Worm (Caenorhabditis elegans) whole organism, mixed stage, embryonic: ENCODE results near the gene H14N18.2.

Experiments used
- M03D4.4 ChIP-seq: sonication (generic microtip); optimal IDR thresholded peaks from 2 replicates; lab custom pipeline; 2017; ENCODE audit warnings: mild to moderate bottlenecking, missing genetic modification characterization, missing compliant biosample characterization
- bed-3 ChIP-seq: fragments of 200-800 bp; sonication (Bioruptor generic); optimal IDR thresholded peaks from 3 replicates; lab custom pipeline; 2018; ENCODE audit warnings: mild to moderate bottlenecking, missing genetic modification characterization, moderate library complexity, missing compliant biosample characterization
- blmp-1 ChIP-seq: fragments of 150-350 bp; optimal IDR thresholded peaks from 2 replicates; lab custom pipeline; 2014; ENCODE audit warnings: missing biosample characterization, missing genetic modification characterization
- ceh-39 ChIP-seq: fragments of 150-350 bp; optimal IDR thresholded peaks from 2 replicates; lab custom pipeline; 2014; ENCODE audit warnings: missing biosample characterization, missing genetic modification characterization
- ceh-43 ChIP-seq: fragments of 200-800 bp; sonication (Bioruptor generic); optimal IDR thresholded peaks from 2 replicates; lab custom pipeline; 2018; ENCODE audit warnings: mild to moderate bottlenecking, missing genetic modification characterization, moderate library complexity, missing compliant biosample characterization
- ces-1 ChIP-seq: fragments of 150-350 bp; optimal IDR thresholded peaks from 2 replicates; lab custom pipeline; 2014; ENCODE audit warnings: missing biosample characterization, missing genetic modification reagents, missing genetic modification characterization
- cnd-1 ChIP-seq: fragments of 200-800 bp; sonication (Bioruptor generic); optimal IDR thresholded peaks from 2 replicates; lab custom pipeline; 2018; ENCODE audit warnings: mild to moderate bottlenecking, missing genetic modification characterization, missing compliant biosample characterization
- drap-1 ChIP-seq: fragments of 200-800 bp; sonication (Bioruptor generic); optimal IDR thresholded peaks from 3 replicates; lab custom pipeline; 2018; ENCODE audit warnings: mild to moderate bottlenecking, missing genetic modification characterization, missing compliant biosample characterization
- elt-1 ChIP-seq: sonication (generic microtip); optimal IDR thresholded peaks from 2 replicates; lab custom pipeline; 2017; ENCODE audit warnings: missing genetic modification characterization, mild to moderate bottlenecking, missing compliant biosample characterization, antibody characterized with exemption, moderate library complexity, borderline replicate concordance; ENCODE audit not compliant: insufficient read depth
- elt-3 ChIP-seq: fragments of 150-350 bp; optimal IDR thresholded peaks from 2 replicates; lab custom pipeline; 2014; ENCODE audit warnings: missing biosample characterization, missing genetic modification characterization
- ham-2 ChIP-seq: fragments of 200-800 bp; sonication (Bioruptor generic); optimal IDR thresholded peaks from 2 replicates; lab custom pipeline; 2018; ENCODE audit warnings: mild to moderate bottlenecking, missing genetic modification characterization, missing compliant biosample characterization
- hlh-1 ChIP-seq: fragments of 150-350 bp; optimal IDR thresholded peaks from 2 replicates; lab custom pipeline; 2014; ENCODE audit warnings: missing biosample characterization, missing genetic modification reagents, missing genetic modification characterization
- lin-13 ChIP-seq: fragments of 150-350 bp; optimal IDR thresholded peaks from 2 replicates; lab custom pipeline; 2014; ENCODE audit warnings: missing biosample characterization, missing genetic modification characterization
- lin-32 ChIP-seq: fragments of 200-800 bp; sonication (Bioruptor generic); optimal IDR thresholded peaks from 2 replicates; lab custom pipeline; 2018; ENCODE audit warnings: mild to moderate bottlenecking, missing genetic modification characterization, missing compliant biosample characterization
- lsy-2 ChIP-seq: fragments of 150-350 bp; optimal IDR thresholded peaks from 2 replicates; lab custom pipeline; 2014; ENCODE audit warnings: missing biosample characterization, missing genetic modification characterization
- mab-5 ChIP-seq: fragments of 150-350 bp; optimal IDR thresholded peaks from 2 replicates; lab custom pipeline; 2014; ENCODE audit warnings: missing biosample characterization, missing genetic modification characterization
- mls-2 ChIP-seq: sonication (generic microtip); optimal IDR thresholded peaks from 2 replicates; lab custom pipeline; 2016; ENCODE audit warnings: mild to moderate bottlenecking, missing genetic modification characterization, moderate library complexity, missing compliant biosample characterization
- nhr-12 ChIP-seq: fragments of 150-350 bp; optimal IDR thresholded peaks from 2 replicates; lab custom pipeline; 2014; ENCODE audit warnings: missing biosample characterization, missing genetic modification characterization
- nhr-2 ChIP-seq: fragments of 150-350 bp; optimal IDR thresholded peaks from 2 replicates; lab custom pipeline; 2014; ENCODE audit warnings: missing biosample characterization, missing genetic modification characterization
- nhr-237 ChIP-seq: fragments of 150-350 bp; optimal IDR thresholded peaks from 2 replicates; lab custom pipeline; 2014; ENCODE audit warnings: missing biosample characterization, missing genetic modification characterization
- nhr-28 ChIP-seq: fragments of 150-350 bp; optimal IDR thresholded peaks from 2 replicates; lab custom pipeline; 2014; ENCODE audit warnings: missing biosample characterization, missing genetic modification characterization
- nhr-76 ChIP-seq: sonication (generic microtip); optimal IDR thresholded peaks from 2 replicates; lab custom pipeline; 2017; ENCODE audit warnings: missing biosample characterization, missing genetic modification characterization
- pha-4 ChIP-seq: fragments of 150-350 bp; optimal IDR thresholded peaks from 2 replicates; lab custom pipeline; 2018; ENCODE audit warnings: missing biosample characterization, missing genetic modification reagents, missing genetic modification characterization
- sptf-1 ChIP-seq: sonication (generic microtip); optimal IDR thresholded peaks from 2 replicates; lab custom pipeline; 2017; ENCODE audit warnings: mild to moderate bottlenecking, missing genetic modification characterization, moderate library complexity, missing compliant biosample characterization
- tbx-8 ChIP-seq: fragments of 200-800 bp; sonication (Bioruptor generic); optimal IDR thresholded peaks from 2 replicates; lab custom pipeline; 2018; ENCODE audit warnings: mild to moderate bottlenecking, missing genetic modification characterization, moderate library complexity, missing compliant biosample characterization
- unc-120 ChIP-seq: sonication (generic microtip); optimal IDR thresholded peaks from 2 replicates; lab custom pipeline; 2017; ENCODE audit warnings: missing genetic modification characterization, missing compliant biosample characterization; ENCODE audit not compliant: poor library complexity, severe bottlenecking
- unc-39 ChIP-seq: fragments of 150-350 bp; optimal IDR thresholded peaks from 2 replicates; lab custom pipeline; 2014; ENCODE audit warnings: missing biosample characterization, missing genetic modification characterization
- unc-62 ChIP-seq: fragments of 150-350 bp; optimal IDR thresholded peaks from 2 replicates; lab custom pipeline; 2014; ENCODE audit warnings: missing biosample characterization, missing genetic modification reagents, missing genetic modification characterization

H14N18.2 gene

ce11 chrV:8936184-8936589 lies 3.8 kb downstream of the H14N18.2 start, which contains the start of gene unc-23:
TSS of gene unc-23 (plus strand) at chrV:8936359.
- peak; percentile 14 for TF ChIP-seq blmp-1
- TF ChIP-seq unc-62 (GFP tag; lab: Kevin White, UChicago) = peak; percentile 59
- no peak for TF ChIP-seq nhr-12
- TF ChIP-seq elt-1 = peak; percentile 49
- TF ChIP-seq sptf-1 (tag; lab: Kevin White, UChicago) = peak; percentile 35
- peak; percentile 17 for TF ChIP-seq nhr-237 (tag; lab: Kevin White, UChicago)
- peak; percentile 64 for TF ChIP-seq unc-120 (tag; lab: Kevin White, UChicago)
- TF ChIP-seq pha-4 (tag; lab: Kevin White, UChicago) = peak; percentile 21
- TF ChIP-seq cnd-1 (tag; lab: Kevin White, UChicago) = no peak
- TF ChIP-seq mls-2 (tag; lab: Kevin White, UChicago) = no peak
- peak; percentile 77 for TF ChIP-seq ham-2

DNA sequence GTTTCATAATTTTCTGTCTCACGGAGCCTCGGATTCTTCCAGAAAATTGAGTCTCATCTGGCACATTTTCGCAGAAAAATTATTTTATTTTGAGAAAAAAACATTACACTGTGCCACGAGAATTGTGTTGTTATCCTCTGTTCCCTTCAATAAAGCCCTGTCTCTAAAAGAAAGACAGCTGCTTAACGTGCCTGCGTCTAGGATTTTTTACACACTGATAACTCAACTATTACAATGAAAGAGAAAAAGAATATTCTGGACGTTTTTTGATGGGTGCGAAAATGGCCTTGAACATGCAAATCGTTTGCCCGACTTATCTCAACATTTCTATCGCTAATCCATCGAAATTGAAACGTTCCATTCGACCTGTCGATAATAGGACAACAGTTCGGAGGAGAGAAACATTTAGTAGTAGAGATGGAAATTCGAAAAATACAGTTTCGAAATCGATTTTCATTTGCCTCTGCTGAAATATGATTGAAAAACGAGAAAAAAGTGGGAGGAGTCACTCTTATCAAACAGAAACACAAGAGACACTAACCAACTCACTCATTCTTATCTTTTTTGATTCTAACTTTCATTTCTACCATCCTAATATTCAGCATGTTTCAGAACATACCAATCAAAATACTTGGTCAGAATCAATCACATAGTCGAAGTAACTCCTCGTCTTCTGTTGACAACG lies 4.5 kb downstream of the H14N18.2 start:
- TF ChIP-seq unc-62 (GFP tag; lab: Kevin White, UChicago) (peak; percentile 77), unc-120 (tag; lab: Kevin White, UChicago) (peak; percentile 4), nhr-12 (no peak), hlh-1 (tag; lab: Kevin White, UChicago) (peak; percentile 92), ces-1 (GFP tag; lab: Kevin White, UChicago) (no peak), elt-3 (tag; lab: Kevin White, UChicago) (no peak)

DNA sequence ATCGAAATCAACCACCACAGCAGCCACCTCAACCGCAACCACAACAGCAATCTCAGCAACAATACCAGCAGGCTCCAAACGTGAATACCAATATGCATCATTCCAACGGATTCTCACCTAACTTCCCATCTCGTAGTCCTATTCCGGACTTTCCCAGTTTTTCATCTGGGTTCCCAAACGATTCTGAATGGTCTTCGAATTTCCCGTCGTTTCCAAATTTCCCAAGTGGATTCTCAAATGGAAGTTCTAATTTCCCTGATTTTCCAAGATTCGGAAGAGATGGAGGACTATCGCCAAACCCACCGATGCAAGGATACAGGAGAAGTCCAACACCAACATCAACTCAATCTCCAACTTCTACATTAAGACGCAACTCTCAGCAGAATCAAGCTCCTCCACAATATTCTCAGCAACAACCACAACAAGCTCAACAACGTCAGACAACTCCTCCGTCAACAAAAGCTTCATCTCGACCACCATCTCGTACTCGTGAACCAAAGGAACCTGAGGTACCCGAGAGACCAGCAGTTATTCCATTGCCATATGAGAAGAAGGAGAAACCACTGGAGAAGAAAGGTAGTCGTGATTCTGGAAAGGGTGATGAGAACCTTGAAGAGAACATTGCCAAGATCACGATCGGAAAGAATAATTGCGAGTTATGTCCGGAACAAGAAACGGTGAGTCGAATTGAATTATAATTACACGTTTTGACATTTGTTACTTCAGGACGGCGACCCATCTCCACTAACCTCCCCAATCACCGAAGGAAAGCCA lies 5.2 kb downstream of the H14N18.2 start:
- TF ChIP-seq pha-4 (tag; lab: Kevin White, UChicago) = no peak
- TF ChIP-seq bed-3 = no peak
- no peak for TF ChIP-seq nhr-237 (tag; lab: Kevin White, UChicago)
- TF ChIP-seq unc-120 (tag; lab: Kevin White, UChicago) = no peak
- TF ChIP-seq lin-13 (tag; lab: Kevin White, UChicago) = no peak
- TF ChIP-seq lin-32 (GFP tag; lab: Kevin White, UChicago) = no peak
- no peak for TF ChIP-seq cnd-1 (tag; lab: Kevin White, UChicago)
- TF ChIP-seq nhr-2 = no peak
- TF ChIP-seq mab-5 (tag; lab: Kevin White, UChicago) = no peak
- no peak for TF ChIP-seq drap-1
- no peak for TF ChIP-seq ces-1 (GFP tag; lab: Kevin White, UChicago)
- TF ChIP-seq blmp-1 = no peak
- no peak for TF ChIP-seq tbx-8 (GFP tag; lab: Kevin White, UChicago)
- TF ChIP-seq ceh-43 = no peak
- no peak for TF ChIP-seq nhr-28 (tag; lab: Kevin White, UChicago)
- TF ChIP-seq ceh-39 (tag; lab: Kevin White, UChicago) = no peak
- TF ChIP-seq ham-2 = no peak
- TF ChIP-seq elt-1 = no peak

DNA sequence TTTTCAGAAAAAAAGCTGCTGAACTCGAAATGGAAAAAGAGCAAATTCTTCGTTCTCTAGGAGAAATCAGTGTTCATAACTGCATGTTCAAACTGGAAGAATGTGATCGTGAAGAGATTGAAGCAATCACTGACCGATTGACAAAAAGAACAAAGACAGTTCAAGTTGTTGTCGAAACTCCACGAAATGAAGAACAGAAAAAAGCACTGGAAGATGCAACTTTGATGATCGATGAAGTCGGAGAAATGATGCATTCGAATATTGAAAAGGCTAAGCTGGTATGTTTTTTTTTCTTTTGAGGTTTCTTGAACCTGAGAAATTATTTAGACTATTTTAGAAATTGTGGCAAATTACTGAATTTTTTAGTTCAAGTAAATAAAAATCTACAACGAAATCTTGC lies 6.0 kb downstream of the H14N18.2 start:
- TF ChIP-seq cnd-1 (tag; lab: Kevin White, UChicago) = no peak
- no peak for TF ChIP-seq mls-2 (tag; lab: Kevin White, UChicago)
- TF ChIP-seq lsy-2 = no peak
- no peak for TF ChIP-seq unc-120 (tag; lab: Kevin White, UChicago)
- no peak for TF ChIP-seq elt-1
- TF ChIP-seq nhr-76 = no peak
- TF ChIP-seq, all 35 proteins: peak for 0

DNA sequence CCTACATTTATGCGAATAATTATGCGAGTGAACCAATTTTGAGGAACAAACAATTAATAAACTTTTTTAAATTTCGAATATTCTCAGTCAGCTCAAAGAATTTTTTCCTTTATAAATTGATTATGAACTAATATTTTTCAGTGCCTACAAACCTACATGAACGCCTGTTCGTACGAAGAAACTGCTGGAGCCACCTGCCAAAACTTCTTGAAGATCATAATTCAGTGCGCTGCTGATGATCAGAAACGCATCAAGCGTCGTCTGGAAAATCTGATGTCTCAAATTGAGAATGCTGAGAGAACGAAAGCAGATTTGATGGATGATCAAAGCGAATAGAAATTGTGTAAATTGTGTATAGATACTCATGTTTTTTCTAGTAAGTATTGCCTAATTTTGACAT lies 6.5 kb downstream of the H14N18.2 start:
- TF ChIP-seq drap-1 (no peak), unc-39 (tag; lab: Kevin White, UChicago) (no peak), M03D4.4 (no peak), nhr-2 (no peak), nhr-76 (no peak)
